Worm (Caenorhabditis elegans): ENCODE measurements around the gene pacl-1.

Gene pacl-1

DNA sequence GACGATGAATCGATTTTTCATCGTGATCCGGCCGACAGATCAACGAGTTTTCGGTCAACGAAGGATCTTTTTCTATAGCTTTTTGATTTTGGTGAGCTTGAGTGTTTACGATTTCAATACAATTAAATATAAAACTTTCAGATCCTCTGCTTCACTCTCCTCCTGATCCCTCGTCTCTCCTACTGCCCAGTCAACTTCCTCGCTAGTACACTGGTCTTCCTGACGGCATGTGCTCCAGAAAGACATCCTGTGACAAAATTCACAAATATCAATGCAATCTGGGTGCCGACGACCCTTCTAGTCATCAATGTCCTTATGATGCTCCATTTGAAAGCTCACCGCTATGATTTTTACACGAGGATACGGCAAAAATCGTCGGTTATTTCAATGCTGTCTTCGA, 33.1 kb upstream of the pacl-1 start:
- TF ChIP-seq T07F8.4 (tag; optimal IDR thresholded peaks at IDR 0.05): no peak
- TF ChIP-seq unc-130 (GFP tag; optimal IDR thresholded peaks at IDR 0.05): no peak
- TF ChIP-seq dpff-1 (tag; optimal IDR thresholded peaks at IDR 0.05): no peak
- TF ChIP-seq Y95B8A.8 (GFP tag; IDR thresholded peaks at IDR 0.05): no peak
- TF ChIP-seq ceh-79 (tag; optimal IDR thresholded peaks at IDR 0.05): no peak
- TF ChIP-seq ztf-26 (tag; optimal IDR thresholded peaks at IDR 0.05): no peak
- no peak for TF ChIP-seq F57A8.1 (GFP tag; optimal IDR thresholded peaks at IDR 0.05)
- TF ChIP-seq ZK185.1 (tag; optimal IDR thresholded peaks at IDR 0.05; ENCODE audit: poor library complexity, severe bottlenecking): no peak
- TF ChIP-seq F23B12.7 (tag; optimal IDR thresholded peaks at IDR 0.05; ENCODE audit: insufficient read depth): no peak
- TF ChIP-seq unc-62 (GFP tag; optimal IDR thresholded peaks at IDR 0.05): no peak
- no peak for TF ChIP-seq ztf-18 (tag; optimal IDR thresholded peaks at IDR 0.05)
- TF ChIP-seq lag-1 (GFP tag; IDR thresholded peaks at IDR 0.05): no peak
- no peak for TF ChIP-seq mel-28 (tag; optimal IDR thresholded peaks at IDR 0.05; ENCODE audit: borderline replicate concordance)
- no peak for TF ChIP-seq bed-2 (GFP tag; IDR thresholded peaks at IDR 0.05)
- no peak for TF ChIP-seq pbrm-1 (GFP tag; IDR thresholded peaks at IDR 0.05)
- TF ChIP-seq bed-1 (GFP tag; IDR thresholded peaks at IDR 0.05): no peak

DNA sequence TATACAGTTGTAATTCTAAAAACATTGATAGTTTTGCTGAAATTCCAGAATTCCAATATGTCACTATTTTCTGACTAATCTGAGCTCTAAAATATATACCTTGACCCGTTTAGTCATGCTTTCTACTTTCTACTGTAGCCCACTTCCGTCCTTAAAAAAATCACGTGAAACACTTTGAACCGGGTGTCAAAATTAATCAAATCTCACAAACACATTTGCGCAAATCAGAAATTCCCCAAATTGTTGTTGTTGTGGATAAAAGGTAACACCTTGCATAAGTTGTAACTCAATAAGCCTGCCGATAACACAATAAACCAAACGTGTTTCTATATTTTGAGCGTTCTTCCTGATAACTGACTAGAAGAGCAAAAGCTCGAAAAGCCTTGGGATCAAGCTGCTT, 32.0 kb upstream of the pacl-1 start, which contains the start of gene srxa-7:
Gene srxa-7 (plus strand): TSS at position 301 of the 400 bp plus-strand sequence.
- TF ChIP-seq Y53F4B.3 (GFP tag; IDR thresholded peaks at IDR 0.05) (no peak), T07F8.4 (tag; optimal IDR thresholded peaks at IDR 0.05) (no peak), bed-2 (GFP tag; IDR thresholded peaks at IDR 0.05) (no peak), nhr-179 (tag; optimal IDR thresholded peaks at IDR 0.05) (no peak), sptf-2 (GFP tag; optimal IDR thresholded peaks at IDR 0.05) (no peak), F37B4.10 (GFP tag; IDR thresholded peaks at IDR 0.05) (no peak), snpc-1.3 (tag; optimal IDR thresholded peaks at IDR 0.05; ENCODE audit: insufficient read depth) (no peak)

DNA sequence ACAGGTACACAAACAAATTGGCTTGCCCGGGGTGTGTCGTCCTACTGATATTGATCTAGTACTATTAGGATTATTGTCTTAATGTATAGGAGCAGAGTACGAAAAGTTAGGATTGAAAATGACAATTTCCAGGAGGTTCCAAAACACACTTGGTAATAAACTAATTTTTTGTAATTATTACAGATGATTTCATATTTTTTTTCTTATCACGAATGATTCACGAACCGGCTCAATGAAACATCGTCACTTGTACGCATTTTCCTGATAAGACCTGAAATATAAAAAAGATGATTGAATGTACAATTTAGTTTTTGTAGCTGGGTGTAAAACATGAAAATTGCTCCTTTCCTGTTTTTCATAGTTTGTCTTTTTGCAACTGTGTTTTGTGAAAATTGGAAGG, 27.2 kb upstream of the pacl-1 start, which contains the start of the genes C31A11.13 and oac-6:
Gene C31A11.13 (minus strand): TSS at position 113 of the 400 bp plus-strand sequence.
Gene oac-6 (plus strand): TSS at position 279 of the 400 bp plus-strand sequence.
- no peak for TF ChIP-seq attf-6 (GFP tag; IDR thresholded peaks at IDR 0.05)
- no peak for TF ChIP-seq snpc-4 (GFP tag; optimal IDR thresholded peaks at IDR 0.05)
- peak in 2 of 4 experiments; percentile 14 to 41 for TF ChIP-seq snpc-4 (tag; optimal IDR thresholded peaks at IDR 0.05)
- TF ChIP-seq ekl-4 (GFP tag; IDR thresholded peaks at IDR 0.05): no peak
- no peak for TF ChIP-seq ama-1 (optimal IDR thresholded peaks at IDR 0.05)
- no peak for TF ChIP-seq ama-1 (GFP tag; optimal IDR thresholded peaks at IDR 0.05)

ce11 chrV:16300276-16300675, 25.0 kb upstream of the pacl-1 start, which contains the start of gene srbc-82:
TSS of gene srbc-82 (plus strand) at chrV:16300576.
- TF ChIP-seq F49E8.2 (tag; optimal IDR thresholded peaks at IDR 0.05; ENCODE audit: insufficient read depth): no peak
- no peak for TF ChIP-seq nhr-90 (tag; optimal IDR thresholded peaks at IDR 0.05)
- TF ChIP-seq egl-18 (GFP tag; IDR thresholded peaks at IDR 0.05): no peak
- no peak for TF ChIP-seq mxl-1 (tag; optimal IDR thresholded peaks at IDR 0.05)
- no peak for TF ChIP-seq nhr-80 (tag; optimal IDR thresholded peaks at IDR 0.05)
- no peak for TF ChIP-seq dpff-1 (tag; optimal IDR thresholded peaks at IDR 0.05)
- TF ChIP-seq ztf-26 (tag; optimal IDR thresholded peaks at IDR 0.05): no peak
- TF ChIP-seq C17E4.6 (GFP tag; IDR thresholded peaks at IDR 0.05): no peak
- no peak for TF ChIP-seq lag-1 (GFP tag; IDR thresholded peaks at IDR 0.05)
- TF ChIP-seq attf-5 (GFP tag; optimal IDR thresholded peaks at IDR 0.05): no peak
- no peak for TF ChIP-seq rec-8 (tag; optimal IDR thresholded peaks at IDR 0.05)
- TF ChIP-seq ama-1 (optimal IDR thresholded peaks at IDR 0.05): no peak
- TF ChIP-seq ama-1 (GFP tag; optimal IDR thresholded peaks at IDR 0.05): no peak

Data from whole organism, young adult.